Fruit fly (Drosophila melanogaster): ENCODE measurements around the gene CG12096.

The CG12096 gene

DNA sequence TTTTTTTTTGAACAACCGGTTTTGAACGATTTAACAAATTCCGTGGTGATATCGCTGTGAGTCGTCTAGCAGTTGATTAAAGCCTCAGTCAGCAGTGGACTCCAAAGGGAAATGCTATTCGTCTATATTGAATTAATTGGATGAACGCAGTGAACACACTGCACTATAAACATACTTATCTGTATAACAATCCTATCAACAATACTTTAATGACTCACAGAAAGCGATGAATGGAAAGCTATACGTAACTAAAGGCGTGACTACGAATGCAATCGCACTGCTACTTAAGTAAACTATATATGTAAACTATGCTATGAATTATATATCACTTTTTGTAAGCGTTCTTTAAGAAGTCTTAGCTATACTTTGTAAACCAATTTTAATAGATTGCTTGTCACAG, 33.8 kb upstream of the CG12096 start:
- TF ChIP-seq Mnt (GFP tag; optimal IDR thresholded peaks at IDR 0.05) (no peak), tj (GFP tag; optimal IDR thresholded peaks at IDR 0.05) (no peak), cic (GFP tag; optimal IDR thresholded peaks at IDR 0.05) (peak; percentile 91), CG12768 (GFP tag; optimal IDR thresholded peaks at IDR 0.05) (no peak), CG11617 (GFP tag; optimal IDR thresholded peaks at IDR 0.05) (no peak), CG14711 (tag; optimal IDR thresholded peaks at IDR 0.05) (peak; percentile 11), toe (GFP tag; optimal IDR thresholded peaks at IDR 0.05) (no peak), Crg-1 (GFP tag; optimal IDR thresholded peaks at IDR 0.05) (no peak), pad (GFP tag; optimal IDR thresholded peaks at IDR 0.05) (no peak), cnc (optimal IDR thresholded peaks at IDR 0.05) (no peak), Clk (GFP tag; optimal IDR thresholded peaks at IDR 0.05) (no peak), kay (GFP tag; ENCODE audit: borderline replicate concordance) (peak; percentile 96), CG7101 (tag; optimal IDR thresholded peaks at IDR 0.05) (peak; percentile 30), CG7045 (GFP tag; optimal IDR thresholded peaks at IDR 0.05) (no peak)

DNA sequence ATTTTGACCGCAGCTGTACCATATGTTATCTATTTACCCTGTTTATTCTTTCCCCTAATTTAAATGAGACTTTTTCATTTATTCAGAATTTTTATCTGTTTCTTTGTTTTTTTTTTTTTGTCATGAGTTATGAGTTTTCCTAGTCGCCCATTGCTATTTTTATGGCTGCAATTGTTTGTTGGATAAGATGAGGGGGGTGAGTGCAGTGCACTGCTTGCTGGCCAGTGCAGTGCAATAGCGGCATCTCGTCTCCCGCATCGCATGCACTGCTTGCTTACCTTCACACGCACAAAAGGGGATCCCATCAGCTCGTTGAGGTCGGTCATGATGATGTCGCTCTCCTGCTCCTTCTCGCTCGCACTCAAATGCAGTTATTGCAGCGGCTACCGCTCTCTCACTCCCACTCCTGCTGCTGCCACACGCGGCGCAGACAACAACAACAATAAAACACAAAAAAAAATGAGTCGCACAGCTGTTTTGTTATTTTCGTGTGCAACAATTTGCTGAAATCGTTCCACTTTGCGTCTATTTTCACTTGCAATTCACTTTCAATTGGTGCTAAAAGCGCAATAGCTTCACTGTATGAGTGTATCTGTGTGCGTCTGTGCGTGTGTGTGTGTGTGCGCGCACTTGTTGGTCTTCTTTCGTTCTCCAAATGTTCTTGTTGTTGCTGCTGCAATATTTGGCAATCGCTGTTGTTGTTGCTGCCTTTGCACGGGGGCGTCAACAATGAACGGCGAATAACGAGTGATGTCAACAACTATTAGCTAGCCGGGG, 31.2 kb upstream of the CG12096 start:
- peak; percentile 39 for TF ChIP-seq pad (GFP tag; optimal IDR thresholded peaks at IDR 0.05)
- no peak for TF ChIP-seq toe (GFP tag; optimal IDR thresholded peaks at IDR 0.05)
- TF ChIP-seq tj (GFP tag; optimal IDR thresholded peaks at IDR 0.05), result no peak
- TF ChIP-seq ovo (GFP tag; optimal IDR thresholded peaks at IDR 0.05), result peak; percentile 60
- TF ChIP-seq CG12768 (GFP tag; optimal IDR thresholded peaks at IDR 0.05), result no peak
- TF ChIP-seq CG14711 (tag; optimal IDR thresholded peaks at IDR 0.05), result peak; percentile 14

DNA sequence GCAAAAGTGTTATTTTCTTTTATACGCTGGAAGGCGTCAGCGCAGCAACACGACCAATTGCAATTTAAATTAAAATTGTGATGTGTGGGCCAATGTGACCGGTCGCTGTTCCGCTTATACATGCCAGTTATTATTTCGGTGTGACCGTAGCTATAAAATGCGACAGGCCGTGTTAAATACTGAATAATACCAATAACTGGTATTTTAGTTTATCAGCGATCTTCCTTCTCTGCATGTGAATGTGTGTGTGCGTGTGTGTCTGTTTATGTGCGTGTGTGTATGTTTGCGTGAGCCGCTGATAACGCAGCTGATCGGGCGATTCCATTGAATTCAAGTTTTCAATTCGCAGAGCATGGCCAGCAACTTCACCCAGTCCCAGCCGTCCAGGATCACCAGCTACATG, 30.7 kb upstream of the CG12096 start, which contains the start of the genes CG32638, CG15717 and MFS10:
TSS of gene CG32638 (minus strand) at position 45 of the 403 bp plus-strand sequence.
TSS of gene CG15717 (plus strand) at position 203 of the 403 bp plus-strand sequence.
TSS of gene MFS10 (plus strand) at position 269 of the 403 bp plus-strand sequence.
- no peak for TF ChIP-seq kay (GFP tag; ENCODE audit: borderline replicate concordance)
- TF ChIP-seq ovo (GFP tag; optimal IDR thresholded peaks at IDR 0.05), result no peak
- TF ChIP-seq CG12768 (GFP tag; optimal IDR thresholded peaks at IDR 0.05), result no peak
- no peak for TF ChIP-seq CG11617 (GFP tag; optimal IDR thresholded peaks at IDR 0.05)
- peak; percentile 68 for TF ChIP-seq cic (GFP tag; optimal IDR thresholded peaks at IDR 0.05)
- peak; percentile 14 for TF ChIP-seq CG14711 (tag; optimal IDR thresholded peaks at IDR 0.05)
- TF ChIP-seq Clk (GFP tag; optimal IDR thresholded peaks at IDR 0.05), result no peak
- TF ChIP-seq cnc (optimal IDR thresholded peaks at IDR 0.05), result no peak
- TF ChIP-seq CG7101 (tag; optimal IDR thresholded peaks at IDR 0.05), result peak; percentile 52
- TF ChIP-seq tj (GFP tag; optimal IDR thresholded peaks at IDR 0.05), result peak; percentile 33
- TF ChIP-seq bab1 (GFP tag; optimal IDR thresholded peaks at IDR 0.05), result peak; percentile 68
- peak; percentile 67 for TF ChIP-seq Mnt (GFP tag; optimal IDR thresholded peaks at IDR 0.05)

DNA sequence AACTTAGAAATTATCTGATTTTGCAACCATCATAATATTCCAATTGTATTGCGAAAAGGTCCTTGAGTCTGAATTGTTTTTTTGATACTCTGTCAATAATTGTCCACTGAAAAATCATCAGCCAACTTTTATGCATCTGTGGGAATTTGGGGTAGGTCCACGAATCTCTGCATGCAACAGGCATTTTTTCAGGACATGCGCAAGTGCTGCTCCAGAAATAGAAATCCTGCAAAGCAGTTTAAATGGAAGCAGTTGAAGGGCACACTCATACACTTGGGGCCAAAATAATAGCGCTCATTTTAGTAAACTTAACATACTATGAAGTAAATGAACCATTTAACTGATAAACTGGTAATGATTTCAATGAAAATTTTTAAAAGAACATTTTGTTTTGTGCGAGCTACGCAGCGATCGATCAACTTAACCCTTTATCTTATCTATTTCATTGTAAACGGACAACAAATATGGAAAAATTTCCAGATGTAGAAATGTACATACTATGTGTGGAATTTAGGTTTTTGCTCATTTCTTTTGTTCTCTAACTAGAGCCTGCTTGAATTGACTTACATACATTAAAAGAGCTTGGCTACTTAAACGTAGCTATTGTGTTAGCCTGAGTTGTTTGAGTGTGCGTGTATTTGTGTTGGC, 29.1 kb upstream of the CG12096 start:
- peak; percentile 60 for TF ChIP-seq CG5204 (GFP tag; optimal IDR thresholded peaks at IDR 0.05)
- no peak for TF ChIP-seq ovo (GFP tag; optimal IDR thresholded peaks at IDR 0.05)
- TF ChIP-seq Clk (GFP tag; optimal IDR thresholded peaks at IDR 0.05), result no peak
- TF ChIP-seq CG14711 (tag; optimal IDR thresholded peaks at IDR 0.05), result peak; percentile 35
- peak; percentile 56 for TF ChIP-seq kay (GFP tag; ENCODE audit: borderline replicate concordance)
- peak; percentile 42 for TF ChIP-seq toe (GFP tag; optimal IDR thresholded peaks at IDR 0.05)
- TF ChIP-seq Hr96 (GFP tag; optimal IDR thresholded peaks at IDR 0.05), result peak; percentile 5
- peak; percentile 37 for TF ChIP-seq CG7101 (tag; optimal IDR thresholded peaks at IDR 0.05)
- peak; percentile 52 for TF ChIP-seq CG7045 (GFP tag; optimal IDR thresholded peaks at IDR 0.05)
- no peak for TF ChIP-seq CG1620 (GFP tag; optimal IDR thresholded peaks at IDR 0.05)
- TF ChIP-seq CG33017 (tag; optimal IDR thresholded peaks at IDR 0.05), result no peak

DNA sequence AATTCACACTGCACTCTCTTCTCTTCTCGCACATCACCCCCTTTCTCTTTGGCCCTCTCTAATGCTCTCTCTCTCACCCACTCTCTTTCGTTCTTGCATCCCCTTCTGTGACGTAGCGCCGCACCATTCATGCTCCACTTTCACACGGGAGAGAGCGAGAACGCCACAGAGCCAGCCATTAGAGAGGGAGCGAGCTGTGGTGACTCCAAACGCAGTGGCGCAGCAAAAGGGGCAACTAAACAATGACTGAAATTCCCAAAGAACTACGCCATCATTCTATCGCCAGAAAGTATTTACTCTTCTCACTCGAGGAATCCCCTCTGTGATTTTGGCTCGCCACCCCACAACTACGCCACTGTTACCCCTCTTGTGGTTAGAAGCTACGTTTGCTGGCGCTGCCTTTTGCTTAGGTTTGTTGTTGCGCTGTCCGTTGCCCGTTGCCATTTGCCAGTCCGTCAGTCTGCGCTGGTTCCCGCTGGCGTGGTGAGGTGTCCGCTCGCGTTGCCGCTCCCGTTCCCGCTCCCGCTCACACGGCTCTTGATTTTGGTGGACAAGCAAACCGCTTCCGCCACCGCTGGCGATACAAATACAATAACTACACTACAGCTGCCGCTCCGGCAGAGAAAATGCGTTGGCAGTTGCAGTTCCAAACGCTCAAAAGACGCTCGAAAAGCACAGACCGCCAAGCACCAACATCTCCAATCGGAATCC, 28.2 kb upstream of the CG12096 start:
- TF ChIP-seq CG14711 (tag; optimal IDR thresholded peaks at IDR 0.05), result peak; percentile 96
- peak; percentile 99 for TF ChIP-seq CG7101 (tag; optimal IDR thresholded peaks at IDR 0.05)
- TF ChIP-seq Hr96 (GFP tag; optimal IDR thresholded peaks at IDR 0.05), result peak; percentile 99
- peak; percentile 90 for TF ChIP-seq ovo (GFP tag; optimal IDR thresholded peaks at IDR 0.05)
- peak; percentile 97 for TF ChIP-seq Mnt (GFP tag; optimal IDR thresholded peaks at IDR 0.05)
- TF ChIP-seq Clk (GFP tag; optimal IDR thresholded peaks at IDR 0.05), result peak; percentile 97
- TF ChIP-seq CG11617 (GFP tag; optimal IDR thresholded peaks at IDR 0.05), result peak; percentile 98
- TF ChIP-seq CG7045 (GFP tag; optimal IDR thresholded peaks at IDR 0.05), result peak; percentile 97
- TF ChIP-seq toe (GFP tag; optimal IDR thresholded peaks at IDR 0.05), result peak; percentile 92
- TF ChIP-seq CG5204 (GFP tag; optimal IDR thresholded peaks at IDR 0.05), result peak; percentile 96
- TF ChIP-seq tj (GFP tag; optimal IDR thresholded peaks at IDR 0.05), result peak; percentile 96
- TF ChIP-seq CG12768 (GFP tag; optimal IDR thresholded peaks at IDR 0.05), result peak; percentile 98
- TF ChIP-seq cic (GFP tag; optimal IDR thresholded peaks at IDR 0.05), result peak; percentile 91
- peak; percentile 97 for TF ChIP-seq pad (GFP tag; optimal IDR thresholded peaks at IDR 0.05)
- TF ChIP-seq bab1 (GFP tag; optimal IDR thresholded peaks at IDR 0.05), result peak; percentile 96
- peak; percentile 98 for TF ChIP-seq Crg-1 (GFP tag; optimal IDR thresholded peaks at IDR 0.05)
- no peak for TF ChIP-seq kay (GFP tag; ENCODE audit: borderline replicate concordance)
- peak; percentile 99 for TF ChIP-seq CG1620 (GFP tag; optimal IDR thresholded peaks at IDR 0.05)
- peak; percentile 97 for TF ChIP-seq CG33017 (tag; optimal IDR thresholded peaks at IDR 0.05)
- TF ChIP-seq cnc (optimal IDR thresholded peaks at IDR 0.05), result no peak

Measured in whole organism, adult.